Fruit fly (Drosophila melanogaster): ENCODE results near the gene InR.
A peak's percentile ranks its signal among the peaks of the same experiment; 100 is the strongest.

The InR gene

dm6 chr3R:21642301-21642700 is 23.2 kb upstream of the InR start:
- no peak for TF ChIP-seq CG9705 (GFP tag; optimal IDR thresholded peaks at IDR 0.05)

dm6 chr3R:21641517-21642137 is 22.5 kb upstream of the InR start:
- TF ChIP-seq sv (GFP tag; optimal IDR thresholded peaks at IDR 0.05) (peak; percentile 41), HLH106 (tag; optimal IDR thresholded peaks at IDR 0.05) (peak; percentile 90), sage (GFP tag; optimal IDR thresholded peaks at IDR 0.05) (peak; percentile 34), br (GFP tag; optimal IDR thresholded peaks at IDR 0.05) (peak; percentile 84), Sp1 (GFP tag; optimal IDR thresholded peaks at IDR 0.05) (peak; percentile 90), CrebA (GFP tag; optimal IDR thresholded peaks at IDR 0.05; ENCODE audit: borderline replicate concordance) (peak; percentile 43), Jra (GFP tag; optimal IDR thresholded peaks at IDR 0.05) (peak; percentile 55), Vsx2 (GFP tag; optimal IDR thresholded peaks at IDR 0.05; ENCODE audit: partially characterized antibody) (no peak), CG32264 (GFP tag; optimal IDR thresholded peaks at IDR 0.05) (peak; percentile 54), Hr78 (GFP tag; optimal IDR thresholded peaks at IDR 0.05) (no peak), ey (GFP tag; optimal IDR thresholded peaks at IDR 0.05) (peak; percentile 89), CG9705 (GFP tag; optimal IDR thresholded peaks at IDR 0.05) (peak; percentile 74), dsf (GFP tag; optimal IDR thresholded peaks at IDR 0.05; ENCODE audit: borderline replicate concordance) (no peak), tai (GFP tag; optimal IDR thresholded peaks at IDR 0.05) (peak; percentile 63), brk (GFP tag; optimal IDR thresholded peaks at IDR 0.05) (peak; percentile 42), psq (GFP tag; optimal IDR thresholded peaks at IDR 0.05) (peak; percentile 76), lola (GFP tag; optimal IDR thresholded peaks at IDR 0.05) (no peak), foxo (GFP tag; optimal IDR thresholded peaks at IDR 0.05) (peak; percentile 4 to 89), fru (GFP tag; optimal IDR thresholded peaks at IDR 0.05) (peak; percentile 93), h (GFP tag; optimal IDR thresholded peaks at IDR 0.05) (peak; percentile 91), Hnf4 (GFP tag; optimal IDR thresholded peaks at IDR 0.05) (peak; percentile 79), dmrt93B (GFP tag; optimal IDR thresholded peaks at IDR 0.05) (peak; percentile 65), Rel (GFP tag; optimal IDR thresholded peaks at IDR 0.05) (peak; percentile 63), Rel (tag; optimal IDR thresholded peaks at IDR 0.05) (peak; percentile 53), usp (GFP tag; optimal IDR thresholded peaks at IDR 0.05) (no peak), rgr (GFP tag; optimal IDR thresholded peaks at IDR 0.05) (peak; percentile 85), OdsH (GFP tag; optimal IDR thresholded peaks at IDR 0.05) (peak; percentile 85), Hr83 (GFP tag; optimal IDR thresholded peaks at IDR 0.05; ENCODE audit: poor library complexity, severe bottlenecking) (no peak), woc (GFP tag; optimal IDR thresholded peaks at IDR 0.05) (peak; percentile 86)

dm6 chr3R:21640337-21640994 is 21.3 kb upstream of the InR start:
- TF ChIP-seq dl (GFP tag; optimal IDR thresholded peaks at IDR 0.05; ENCODE audit: insufficient read depth in 1 of 2, partially characterized antibody in 2 of 2): no peak
- TF ChIP-seq ey (GFP tag; optimal IDR thresholded peaks at IDR 0.05): no peak
- TF ChIP-seq rgr (GFP tag; optimal IDR thresholded peaks at IDR 0.05): no peak
- no peak for TF ChIP-seq Hnf4 (GFP tag; optimal IDR thresholded peaks at IDR 0.05)
- no peak for TF ChIP-seq foxo (GFP tag; optimal IDR thresholded peaks at IDR 0.05)
- no peak for TF ChIP-seq N (GFP tag; optimal IDR thresholded peaks at IDR 0.05)
- TF ChIP-seq woc (GFP tag; optimal IDR thresholded peaks at IDR 0.05): no peak
- no peak for TF ChIP-seq Myc (optimal IDR thresholded peaks at IDR 0.05)
- no peak for TF ChIP-seq HLH106 (tag; optimal IDR thresholded peaks at IDR 0.05)
- TF ChIP-seq Sp1 (GFP tag; optimal IDR thresholded peaks at IDR 0.05): no peak
- no peak for TF ChIP-seq Dfd (GFP tag; optimal IDR thresholded peaks at IDR 0.05)

DNA sequence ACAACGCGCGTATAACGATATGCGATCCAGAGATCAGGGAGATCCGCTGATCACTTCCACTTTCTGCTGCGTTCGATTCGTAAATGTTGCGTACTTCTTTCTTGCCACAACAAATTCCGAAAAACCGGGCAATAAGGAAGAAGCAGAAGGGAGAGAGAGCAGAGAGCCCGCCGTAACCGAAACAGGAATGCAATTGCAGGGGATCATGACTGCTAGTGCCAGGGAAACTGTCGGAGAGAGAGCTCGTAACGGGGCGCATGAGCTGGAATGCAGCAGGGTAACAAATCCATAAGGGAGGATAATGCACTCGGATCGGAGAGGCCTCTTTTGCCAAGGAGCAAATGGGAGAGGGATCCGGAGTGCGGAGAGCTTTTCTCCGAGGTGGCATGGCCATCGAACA is 19.3 kb upstream of the InR start:
- TF ChIP-seq sv (GFP tag; optimal IDR thresholded peaks at IDR 0.05) (no peak), woc (GFP tag; optimal IDR thresholded peaks at IDR 0.05) (no peak), Dif (GFP tag; optimal IDR thresholded peaks at IDR 0.05; ENCODE audit: partially characterized antibody) (peak; percentile 42), CrebA (GFP tag; optimal IDR thresholded peaks at IDR 0.05; ENCODE audit: borderline replicate concordance) (no peak), Hnf4 (GFP tag; optimal IDR thresholded peaks at IDR 0.05) (no peak), dsf (GFP tag; optimal IDR thresholded peaks at IDR 0.05; ENCODE audit: borderline replicate concordance) (no peak), psq (GFP tag; optimal IDR thresholded peaks at IDR 0.05) (no peak), CG9705 (GFP tag; optimal IDR thresholded peaks at IDR 0.05) (no peak), Hr78 (GFP tag; optimal IDR thresholded peaks at IDR 0.05) (no peak), GATAd (GFP tag; optimal IDR thresholded peaks at IDR 0.05) (no peak), dl (GFP tag; optimal IDR thresholded peaks at IDR 0.05; ENCODE audit: insufficient read depth in 1 of 2, partially characterized antibody in 2 of 2) (peak in 1 of 2 experiments; percentile 36), HLH106 (tag; optimal IDR thresholded peaks at IDR 0.05) (no peak), Hr83 (GFP tag; optimal IDR thresholded peaks at IDR 0.05; ENCODE audit: poor library complexity, severe bottlenecking) (no peak)

All from whole organism, wandering third instar larva.